Fruit fly (Drosophila melanogaster): ENCODE data around the gene CG12986.

DNA sequence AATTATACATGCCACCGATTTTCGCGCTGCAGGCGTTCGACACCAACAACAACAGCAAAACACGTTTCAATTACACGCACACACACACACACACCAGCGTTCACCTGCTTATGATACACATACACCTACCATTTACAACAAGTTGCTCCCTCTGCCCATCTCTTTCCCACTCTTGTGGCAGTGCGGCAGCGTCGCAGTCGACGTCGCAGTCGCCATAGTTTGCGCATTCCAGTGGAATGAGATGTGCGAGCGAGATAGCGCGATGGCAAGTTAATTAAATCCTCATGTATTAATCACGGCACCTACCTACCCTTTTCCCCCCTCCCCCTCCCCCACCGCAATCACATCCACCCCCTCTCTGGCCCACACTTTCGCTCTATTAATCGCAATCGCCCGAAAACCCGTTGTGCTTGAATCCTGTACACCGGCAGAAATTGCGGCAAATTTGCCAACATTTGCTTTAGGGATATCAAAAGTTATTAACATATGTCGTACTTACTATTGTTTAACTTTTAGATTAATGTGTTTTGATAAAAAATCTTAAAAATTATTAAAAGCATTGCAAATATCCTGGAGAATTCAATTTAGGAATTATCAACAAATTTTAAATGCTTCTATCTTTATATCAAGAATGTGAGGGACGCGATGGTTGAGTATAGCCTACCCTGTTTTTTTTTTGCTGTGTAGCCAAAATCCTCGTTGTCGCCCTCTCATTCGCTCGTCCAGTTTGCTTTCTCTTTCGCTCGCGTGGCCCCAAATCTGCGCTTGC lies 16.9 kb downstream of the CG12986 start:
- TF ChIP-seq EcR (GFP tag; optimal IDR thresholded peaks at IDR 0.05) (no peak), CG10348 (GFP tag; IDR thresholded peaks at IDR 0.05) (no peak), CG34367 (tag; optimal IDR thresholded peaks at IDR 0.05) (peak; percentile 64), CG14655 (GFP tag; optimal IDR thresholded peaks at IDR 0.05) (peak; percentile 78), CG9948 (tag; optimal IDR thresholded peaks at IDR 0.05) (peak; percentile 79), Ets98B (GFP tag; IDR thresholded peaks at IDR 0.05) (no peak), CG17806 (tag; optimal IDR thresholded peaks at IDR 0.05) (peak; percentile 66), CG12605 (GFP tag; IDR thresholded peaks at IDR 0.05) (no peak)

Data from whole organism, pupa.